Worm (Caenorhabditis elegans) whole organism, L4 larva: ENCODE measurements around the gene zmp-2.

ENCODE experiments used
- F26F4.8 ChIP-seq: fragments of 200-800 bp; sonication (Bioruptor generic); conservative IDR thresholded peaks from 2 replicates; pipeline ENCODE4 v1.3.6; 2022; ENCODE audit warnings: missing genetic modification characterization, missing compliant biosample characterization
- F37D6.2 ChIP-seq: sonication (generic microtip); optimal IDR thresholded peaks from 2 replicates; lab custom pipeline; 2016; ENCODE audit warnings: mild to moderate bottlenecking, missing genetic modification characterization, missing compliant biosample characterization
- F49E8.2 ChIP-seq: sonication (generic microtip); optimal IDR thresholded peaks from 2 replicates; lab custom pipeline; 2016; ENCODE audit warnings: missing compliant biosample characterization, mild to moderate bottlenecking, missing genetic modification characterization, borderline replicate concordance
- T26A8.4 ChIP-seq: fragments of 200-800 bp; sonication (Bioruptor generic); IDR thresholded peaks from 2 replicates; pipeline ENCODE4 v1.3.6; 2022; ENCODE audit warnings: missing genetic modification characterization, missing compliant biosample characterization
- Y48G9A.11 ChIP-seq: fragments of 200-800 bp; sonication (Bioruptor generic); IDR thresholded peaks from 2 replicates; pipeline ENCODE4 v1.3.6; 2022; ENCODE audit warnings: missing genetic modification reagents, missing genetic modification characterization, missing compliant biosample characterization
- Y5F2A.4 ChIP-seq: fragments of 200-800 bp; sonication (Bioruptor generic); optimal IDR thresholded peaks from 2 replicates; lab custom pipeline; 2018; ENCODE audit warnings: mild to moderate bottlenecking, missing genetic modification characterization, missing compliant biosample characterization
- ZK546.5 ChIP-seq, 2 experiments: sonication (generic microtip); optimal IDR thresholded peaks; 2 replicates each; lab custom pipeline; 2017; ENCODE audit warnings: missing biosample characterization in 2 of 2, missing genetic modification characterization in 2 of 2
- aly-2 ChIP-seq: sonication (generic microtip); optimal IDR thresholded peaks from 2 replicates; lab custom pipeline; 2018; ENCODE audit warnings: missing biosample characterization, missing genetic modification characterization
- ama-1 ChIP-seq: fragments of 150-350 bp; optimal IDR thresholded peaks from 2 replicates; lab custom pipeline; 2014; ENCODE audit warnings: inconsistent platforms, mixed read lengths
- attf-4 ChIP-seq: sonication (generic microtip); optimal IDR thresholded peaks from 3 replicates; lab custom pipeline; 2017; ENCODE audit warnings: missing biosample characterization, missing genetic modification characterization
- ceh-44 ChIP-seq: fragments of 200-800 bp; sonication (Bioruptor generic); IDR thresholded peaks from 2 replicates; pipeline ENCODE4 v1.3.6; 2022; ENCODE audit warnings: missing genetic modification reagents, missing genetic modification characterization, missing compliant biosample characterization
- ctbp-1 ChIP-seq: fragments of 200-800 bp; sonication (Bioruptor generic); IDR thresholded peaks from 2 replicates; pipeline ENCODE4 v1.3.6; 2022; ENCODE audit warnings: missing genetic modification reagents, missing genetic modification characterization, missing compliant biosample characterization
- daf-19 ChIP-seq: fragments of 200-800 bp; sonication (Bioruptor generic); conservative IDR thresholded peaks from 2 replicates; pipeline ENCODE4 v1.3.6; 2022; ENCODE audit warnings: missing genetic modification characterization, missing compliant biosample characterization
- dmd-6 ChIP-seq: fragments of 200-800 bp; sonication (Bioruptor generic); IDR thresholded peaks from 2 replicates; pipeline ENCODE4 v1.3.6; 2022; ENCODE audit warnings: missing genetic modification reagents, missing genetic modification characterization, missing compliant biosample characterization
- dmd-9 ChIP-seq: fragments of 200-800 bp; sonication (Bioruptor generic); IDR thresholded peaks from 2 replicates; pipeline ENCODE4 v1.3.6; 2022; ENCODE audit warnings: missing genetic modification reagents, missing genetic modification characterization, missing compliant biosample characterization
- dpl-1 ChIP-seq: fragments of 150-350 bp; optimal IDR thresholded peaks from 2 replicates; lab custom pipeline; 2014; ENCODE audit warnings: missing biosample characterization, missing genetic modification reagents, missing genetic modification characterization
- duxl-1 ChIP-seq: sonication (generic microtip); optimal IDR thresholded peaks from 2 replicates; lab custom pipeline; 2016; ENCODE audit warnings: mild to moderate bottlenecking, missing genetic modification characterization, moderate library complexity, missing compliant biosample characterization; ENCODE audit not compliant: poor library complexity
- dve-1 ChIP-seq: sonication (generic microtip); optimal IDR thresholded peaks from 2 replicates; lab custom pipeline; 2017; ENCODE audit warnings: antibody characterized with exemption, mild to moderate bottlenecking, missing genetic modification characterization, missing compliant biosample characterization; ENCODE audit not compliant: insufficient read depth
- egl-27 ChIP-seq: sonication (generic microtip); optimal IDR thresholded peaks from 3 replicates; lab custom pipeline; 2017; ENCODE audit warnings: missing biosample characterization, missing genetic modification reagents, missing genetic modification characterization
- fos-1 ChIP-seq: fragments of 150-350 bp; optimal IDR thresholded peaks from 2 replicates; lab custom pipeline; 2014; ENCODE audit warnings: missing biosample characterization, missing genetic modification characterization
- gei-8 ChIP-seq: fragments of 200-800 bp; sonication (Bioruptor generic); optimal IDR thresholded peaks from 2 replicates; lab custom pipeline; 2018; ENCODE audit warnings: mild to moderate bottlenecking, missing genetic modification characterization, missing compliant biosample characterization
- hmg-1.1 ChIP-seq: fragments of 200-800 bp; sonication (Bioruptor generic); IDR thresholded peaks from 2 replicates; pipeline ENCODE4 v1.3.6; 2022; ENCODE audit warnings: missing genetic modification reagents, missing genetic modification characterization, missing compliant biosample characterization
- lim-7 ChIP-seq: fragments of 200-800 bp; sonication (Bioruptor generic); IDR thresholded peaks from 2 replicates; pipeline ENCODE4 v1.3.6; 2022; ENCODE audit warnings: missing genetic modification characterization, missing compliant biosample characterization
- lin-15B ChIP-seq: fragments of 150-350 bp; sonication (generic microtip); optimal IDR thresholded peaks from 3 replicates; lab custom pipeline; 2014; ENCODE audit warnings: missing biosample characterization, missing genetic modification characterization
- lin-38 ChIP-seq: fragments of 200-800 bp; sonication (Bioruptor generic); IDR thresholded peaks from 2 replicates; pipeline ENCODE4 v1.3.6; 2022; ENCODE audit warnings: missing genetic modification reagents, missing genetic modification characterization, missing compliant biosample characterization
- lir-3 ChIP-seq: sonication (generic microtip); optimal IDR thresholded peaks from 2 replicates; lab custom pipeline; 2016; ENCODE audit warnings: mild to moderate bottlenecking, missing genetic modification characterization, missing compliant biosample characterization
- mdt-29 ChIP-seq: fragments of 200-800 bp; sonication (Bioruptor generic); IDR thresholded peaks from 2 replicates; pipeline ENCODE4 v1.3.6; 2022; ENCODE audit warnings: missing genetic modification reagents, missing genetic modification characterization, missing compliant biosample characterization
- nhr-25 ChIP-seq: sonication (generic microtip); optimal IDR thresholded peaks from 2 replicates; lab custom pipeline; 2017; ENCODE audit warnings: missing genetic modification characterization, mild to moderate bottlenecking, missing compliant biosample characterization, antibody characterized with exemption, moderate library complexity, borderline replicate concordance; ENCODE audit not compliant: insufficient read depth
- nhr-41 ChIP-seq: fragments of 200-800 bp; sonication (Bioruptor generic); IDR thresholded peaks from 2 replicates; pipeline ENCODE4 v1.3.6; 2022; ENCODE audit warnings: missing genetic modification reagents, missing genetic modification characterization, missing compliant biosample characterization
- php-3 ChIP-seq: fragments of 200-800 bp; sonication (Bioruptor generic); IDR thresholded peaks from 2 replicates; pipeline ENCODE4 v1.3.6; 2022; ENCODE audit warnings: missing genetic modification reagents, missing genetic modification characterization, missing compliant biosample characterization
- saeg-2 ChIP-seq: fragments of 200-800 bp; sonication (Bioruptor generic); IDR thresholded peaks from 2 replicates; pipeline ENCODE4 v1.3.6; 2022; ENCODE audit warnings: missing genetic modification reagents, missing genetic modification characterization, missing compliant biosample characterization
- set-16 ChIP-seq: fragments of 200-800 bp; sonication (Bioruptor generic); IDR thresholded peaks from 2 replicates; pipeline ENCODE4 v1.3.6; 2022; ENCODE audit warnings: missing genetic modification reagents, missing genetic modification characterization, missing compliant biosample characterization
- unc-130 ChIP-seq: sonication (generic microtip); optimal IDR thresholded peaks from 2 replicates; lab custom pipeline; 2016; ENCODE audit warnings: missing genetic modification reagents, missing genetic modification characterization, missing compliant biosample characterization
- vab-7 ChIP-seq: fragments of 200-800 bp; sonication (Bioruptor generic); IDR thresholded peaks from 2 replicates; pipeline ENCODE4 v1.3.6; 2022; ENCODE audit warnings: missing genetic modification reagents, missing genetic modification characterization, missing compliant biosample characterization
- zfp-3 ChIP-seq: fragments of 200-800 bp; sonication (Bioruptor generic); conservative IDR thresholded peaks from 2 replicates; pipeline ENCODE4 v1.3.6; 2022; ENCODE audit warnings: missing genetic modification reagents, missing genetic modification characterization, missing compliant biosample characterization
- zip-2 ChIP-seq: fragments of 150-350 bp; optimal IDR thresholded peaks from 2 replicates; lab custom pipeline; 2014; ENCODE audit warnings: missing biosample characterization, missing genetic modification characterization
- ztf-11 ChIP-seq: fragments of 150-350 bp; optimal IDR thresholded peaks from 2 replicates; lab custom pipeline; 2014; ENCODE audit warnings: missing biosample characterization, missing genetic modification characterization
- ztf-7 ChIP-seq: fragments of 150-350 bp; optimal IDR thresholded peaks from 2 replicates; lab custom pipeline; 2014; ENCODE audit warnings: missing biosample characterization, missing genetic modification characterization

The zmp-2 gene

ce11 chrIII:2596984-2597454 is 39.2 kb upstream of the zmp-2 start, which contains the start of gene apb-1 (continued):
- TF ChIP-seq ZK546.5 (tag; optimal IDR thresholded peaks at IDR 0.05; lab: Kevin White, UChicago), result no peak
- peak; percentile 29 for TF ChIP-seq nhr-25 (tag; lab: Kevin White, UChicago)
- TF ChIP-seq F37D6.2, result peak; percentile 90
- TF ChIP-seq zfp-3 (GFP tag; lab: Robert Waterston, UW), result peak; percentile 43; the same call in 1 of the 2 replicates
- no peak for TF ChIP-seq T26A8.4 (GFP tag; lab: Robert Waterston, UW)
- no peak for TF ChIP-seq fos-1 (tag; lab: Kevin White, UChicago)
- no peak for TF ChIP-seq lin-15B (tag; lab: Kevin White, UChicago)
- TF ChIP-seq gei-8 (GFP tag; lab: Kevin White, UChicago), result no peak

ce11 chrIII:2597753-2598152 is 38.4 kb upstream of the zmp-2 start, which contains the start of gene mdt-19:
Gene mdt-19 (plus strand): TSS chrIII:2598053.
- TF ChIP-seq dve-1 (tag; lab: Kevin White, UChicago) (no peak), nhr-41 (GFP tag; lab: Robert Waterston, UW) (no peak), lim-7 (no peak), mdt-29 (GFP tag; lab: Robert Waterston, UW) (no peak), ama-1 (no peak), ctbp-1 (GFP tag; lab: Robert Waterston, UW) (no peak), aly-2 (tag; lab: Kevin White, UChicago) (no peak), set-16 (GFP tag; lab: Robert Waterston, UW) (no peak), saeg-2 (no peak), vab-7 (GFP tag; lab: Robert Waterston, UW) (no peak)

ce11 chrIII:2598491-2599065 is 37.6 kb upstream of the zmp-2 start:
- TF ChIP-seq Y5F2A.4 (GFP tag; lab: Kevin White, UChicago) (no peak), php-3 (no peak), egl-27 (tag; lab: Kevin White, UChicago) (no peak), hmg-1.1 (no peak), dmd-9 (GFP tag; lab: Robert Waterston, UW) (no peak), lin-38 (GFP tag; lab: Robert Waterston, UW) (peak; percentile 60), daf-19 (GFP tag; lab: Robert Waterston, UW) (no peak), F26F4.8 (GFP tag; lab: Robert Waterston, UW) (no peak), ztf-7 (tag; lab: Kevin White, UChicago) (no peak), F49E8.2 (peak; percentile 76), duxl-1 (no peak), dpl-1 (GFP tag; lab: Kevin White, UChicago) (no peak), unc-130 (GFP tag; lab: Kevin White, UChicago) (peak; percentile 33), gei-8 (GFP tag; lab: Kevin White, UChicago) (no peak), T26A8.4 (GFP tag; lab: Robert Waterston, UW) (no peak), ceh-44 (GFP tag; lab: Robert Waterston, UW) (no peak), dmd-6 (GFP tag; lab: Robert Waterston, UW) (no peak), lir-3 (tag; lab: Kevin White, UChicago) (no peak), zfp-3 (GFP tag; lab: Robert Waterston, UW) (no peak), ztf-11 (tag; lab: Kevin White, UChicago) (no peak), attf-4 (tag; lab: Kevin White, UChicago) (no peak), Y48G9A.11 (GFP tag; lab: Robert Waterston, UW) (0 out of 2 replicates have a peak, but pooled peaks have one; percentile 42), zip-2 (tag; lab: Kevin White, UChicago) (no peak)
